Fruit fly (Drosophila melanogaster) whole organism: ENCODE measurements around the gene CG7183.

Experiments used
- EcR ChIP-seq, 2 experiments: fragments of >200 bp; optimal IDR thresholded peaks; 2 replicates each; lab custom pipeline; 2017; ENCODE audit warnings: missing biosample characterization in 2 of 2, missing genetic modification characterization in 2 of 2, missing genetic modification reagents in 2 of 2
- pan ChIP-seq: fragments of >200 bp; optimal IDR thresholded peaks from 2 replicates; lab custom pipeline; 2017
- psq ChIP-seq: fragments of >200 bp; optimal IDR thresholded peaks from 2 replicates; lab custom pipeline; 2017
- usp ChIP-seq: fragments of >200 bp; optimal IDR thresholded peaks from 2 replicates; lab custom pipeline; 2017; ENCODE audit warnings: missing biosample characterization, missing genetic modification characterization, mixed read lengths

DNA sequence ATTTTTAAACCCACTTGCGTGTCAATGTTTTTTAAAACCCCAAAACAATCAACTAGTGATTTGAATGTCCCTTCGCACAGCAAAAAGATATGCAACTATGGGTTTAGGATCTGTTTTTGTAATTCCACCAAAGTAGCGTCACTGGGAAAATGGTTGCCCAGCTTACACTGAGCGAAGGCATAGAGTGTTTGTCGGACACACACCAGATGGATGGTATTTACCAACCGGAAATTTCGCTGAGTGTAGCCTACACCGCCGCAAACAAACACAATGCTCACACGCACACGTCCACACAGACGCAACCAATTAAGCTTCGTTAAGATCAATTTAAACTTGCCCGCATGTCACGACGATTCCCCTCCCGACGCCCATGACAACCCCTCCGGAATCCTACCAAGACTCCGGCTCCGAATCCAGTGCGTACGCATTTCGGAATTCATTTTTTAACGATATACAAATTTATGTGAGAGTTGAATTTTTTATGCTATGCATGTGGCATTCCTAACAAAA lies 8.3 kb upstream of the CG7183 start:
- TF ChIP-seq pan, result no peak
- no peak for TF ChIP-seq EcR (GFP tag; optimal IDR thresholded peaks at IDR 0.05; lab: Kevin White, UChicago)
- TF ChIP-seq psq, result no peak
- no peak for TF ChIP-seq usp
